Fruit fly (Drosophila melanogaster) whole organism, embryonic: Measurements from ENCODE around the gene Cyp6d4.
A peak's percentile ranks its signal among the peaks of the same experiment; 100 is the strongest.

Experiments used
- Asciz ChIP-seq: fragments of 200-800 bp; sonication (Bioruptor generic); optimal IDR thresholded peaks from 2 replicates; lab custom pipeline; 2017; ENCODE audit warnings: missing biosample characterization, mild to moderate bottlenecking, missing genetic modification characterization, missing genetic modification reagents
- Atf-2 ChIP-seq: fragments of 200-800 bp; sonication (Bioruptor generic); optimal IDR thresholded peaks from 2 replicates; lab custom pipeline; 2016; ENCODE audit warnings: missing biosample characterization, missing genetic modification characterization
- BtbVII ChIP-seq: fragments of 200-800 bp; sonication (Bioruptor generic); optimal IDR thresholded peaks from 3 replicates; lab custom pipeline; 2017; ENCODE audit warnings: missing biosample characterization, mild to moderate bottlenecking, missing genetic modification characterization
- Bteb2 ChIP-seq: fragments of 200-800 bp; sonication (Bioruptor generic); optimal IDR thresholded peaks from 2 replicates; lab custom pipeline; 2016; ENCODE audit warnings: missing biosample characterization, missing genetic modification characterization
- C15 ChIP-seq: fragments of 200-800 bp; sonication (Bioruptor generic); IDR thresholded peaks from 3 replicates; pipeline ENCODE4 v1.3.6; 2022; ENCODE audit warnings: missing biosample characterization, missing genetic modification characterization
- CG10209 ChIP-seq: fragments of 200-800 bp; sonication (Bioruptor generic); optimal IDR thresholded peaks from 3 replicates; lab custom pipeline; 2017; ENCODE audit warnings: missing biosample characterization, mild to moderate bottlenecking, missing genetic modification characterization, missing genetic modification reagents
- CG10462 ChIP-seq: fragments of 200-800 bp; sonication (Bioruptor generic); optimal IDR thresholded peaks from 2 replicates; lab custom pipeline; 2016; ENCODE audit warnings: missing biosample characterization, missing genetic modification characterization
- CG11085 ChIP-seq: fragments of 200-800 bp; sonication (Bioruptor generic); IDR thresholded peaks from 2 replicates; pipeline ENCODE4 v1.3.6; 2022; ENCODE audit warnings: missing biosample characterization, missing genetic modification characterization
- CG11247 ChIP-seq: fragments of 200-800 bp; sonication (Bioruptor generic); IDR thresholded peaks from 2 replicates; pipeline ENCODE4 v1.3.6; 2022; ENCODE audit warnings: missing biosample characterization, missing genetic modification characterization
- CG12236 ChIP-seq: fragments of 200-800 bp; sonication (Bioruptor generic); optimal IDR thresholded peaks from 2 replicates; lab custom pipeline; 2016; ENCODE audit warnings: missing biosample characterization, missing genetic modification characterization
- CG12659 ChIP-seq: fragments of 200-800 bp; sonication (Bioruptor generic); optimal IDR thresholded peaks from 3 replicates; lab custom pipeline; 2017; ENCODE audit warnings: mild to moderate bottlenecking, missing biosample characterization, missing genetic modification reagents, missing genetic modification characterization
- CG13287 ChIP-seq: fragments of 200-800 bp; sonication (Bioruptor generic); IDR thresholded peaks from 2 replicates; pipeline ENCODE4 v1.3.6; 2022; ENCODE audit warnings: missing biosample characterization, missing genetic modification characterization; ENCODE audit not compliant: partially characterized antibody
- CG15073 ChIP-seq: fragments of 200-800 bp; sonication (Bioruptor generic); optimal IDR thresholded peaks from 2 replicates; lab custom pipeline; 2016; ENCODE audit warnings: missing biosample characterization, missing genetic modification characterization
- CG15601 ChIP-seq: fragments of 200-800 bp; sonication (Bioruptor generic); optimal IDR thresholded peaks from 3 replicates; lab custom pipeline; 2019; ENCODE audit warnings: missing biosample characterization, mild to moderate bottlenecking, missing genetic modification characterization, moderate library complexity
- CG2116 ChIP-seq: fragments of 200-800 bp; sonication (Bioruptor generic); optimal IDR thresholded peaks from 3 replicates; lab custom pipeline; 2018; ENCODE audit warnings: missing biosample characterization, mild to moderate bottlenecking, missing genetic modification characterization
- CG2889 ChIP-seq: fragments of 200-800 bp; sonication (Bioruptor generic); IDR thresholded peaks from 3 replicates; pipeline ENCODE4 v1.3.6; 2022; ENCODE audit warnings: missing biosample characterization, missing genetic modification characterization
- CG34422 ChIP-seq: fragments of 200-800 bp; sonication (Bioruptor generic); IDR thresholded peaks from 3 replicates; pipeline ENCODE4 v1.3.6; 2022; ENCODE audit warnings: missing biosample characterization, missing genetic modification characterization
- CG3847 ChIP-seq: fragments of 200-800 bp; sonication (Bioruptor generic); IDR thresholded peaks from 2 replicates; pipeline ENCODE4 v1.3.6; 2022; ENCODE audit warnings: missing biosample characterization, missing genetic modification characterization
- CG42726 ChIP-seq: fragments of 200-800 bp; sonication (Bioruptor generic); IDR thresholded peaks from 2 replicates; pipeline ENCODE4 v1.3.6; 2022; ENCODE audit warnings: missing biosample characterization, missing genetic modification characterization; ENCODE audit not compliant: partially characterized antibody
- CG6791 ChIP-seq: fragments of 200-800 bp; sonication (Bioruptor generic); IDR thresholded peaks from 3 replicates; pipeline ENCODE4 v1.3.6; 2022; ENCODE audit warnings: missing biosample characterization, missing genetic modification characterization; ENCODE audit not compliant: partially characterized antibody
- CG7987 ChIP-seq: fragments of 200-800 bp; sonication (Bioruptor generic); optimal IDR thresholded peaks from 2 replicates; lab custom pipeline; 2018; ENCODE audit warnings: missing biosample characterization, mild to moderate bottlenecking, missing genetic modification characterization, moderate library complexity
- CG8765 ChIP-seq: fragments of 200-800 bp; sonication (Bioruptor generic); IDR thresholded peaks from 2 replicates; pipeline ENCODE4 v1.3.6; 2022; ENCODE audit warnings: missing biosample characterization, missing genetic modification characterization
- CG9817 ChIP-seq: fragments of 200-800 bp; sonication (Bioruptor generic); optimal IDR thresholded peaks from 2 replicates; lab custom pipeline; 2018; ENCODE audit warnings: missing biosample characterization, mild to moderate bottlenecking, missing genetic modification characterization, moderate library complexity
- Meics ChIP-seq: fragments of 200-800 bp; sonication (Bioruptor generic); optimal IDR thresholded peaks from 2 replicates; lab custom pipeline; 2017; ENCODE audit warnings: missing biosample characterization, mild to moderate bottlenecking, missing genetic modification characterization
- Mes4 ChIP-seq: fragments of 200-800 bp; sonication (Bioruptor generic); optimal IDR thresholded peaks from 2 replicates; lab custom pipeline; 2016; ENCODE audit warnings: missing biosample characterization, missing genetic modification characterization
- NC2β ChIP-seq: fragments of 200-800 bp; sonication (Bioruptor generic); optimal IDR thresholded peaks from 2 replicates; lab custom pipeline; 2016; ENCODE audit warnings: missing biosample characterization, missing genetic modification characterization
- Oli ChIP-seq: fragments of 200-800 bp; sonication (Bioruptor generic); optimal IDR thresholded peaks from 2 replicates; lab custom pipeline; 2018; ENCODE audit warnings: missing biosample characterization, mild to moderate bottlenecking, missing genetic modification characterization, moderate library complexity
- Ptx1 ChIP-seq: fragments of 200-800 bp; sonication (Bioruptor generic); IDR thresholded peaks from 2 replicates; pipeline ENCODE4 v1.3.6; 2022; ENCODE audit warnings: missing biosample characterization, missing genetic modification characterization
- Trl ChIP-seq, 3 experiments: fragments of >200 bp in 2 of 3; fragments of 200-800 bp in 1 of 3; sonication (Bioruptor generic) in 1 of 3; optimal IDR thresholded peaks; 2 replicates in 1 of 3; 3 replicates in 2 of 3; lab custom pipeline; 2016 to 2017; ENCODE audit warnings: missing biosample characterization in 1 of 3, missing genetic modification characterization in 1 of 3
- bbx ChIP-seq: fragments of 200-800 bp; sonication (Bioruptor generic); IDR thresholded peaks from 2 replicates; pipeline ENCODE4 v1.3.6; 2022; ENCODE audit warnings: missing biosample characterization, missing genetic modification characterization; ENCODE audit not compliant: partially characterized antibody
- bcd ChIP-seq: fragments of 200-800 bp; sonication (Bioruptor generic); optimal IDR thresholded peaks from 2 replicates; lab custom pipeline; 2017; ENCODE audit warnings: missing biosample characterization, mild to moderate bottlenecking, missing genetic modification characterization
- chif ChIP-seq, 2 experiments: fragments of 200-800 bp; sonication (Bioruptor generic); optimal IDR thresholded peaks; 3 replicates each; lab custom pipeline; 2016; ENCODE audit warnings: missing biosample characterization in 2 of 2, missing genetic modification characterization in 2 of 2
- corto ChIP-seq: fragments of 200-800 bp; sonication (Bioruptor generic); optimal IDR thresholded peaks from 2 replicates; lab custom pipeline; 2016; ENCODE audit warnings: missing biosample characterization, mild to moderate bottlenecking, missing genetic modification characterization, moderate library complexity
- dimm ChIP-seq: fragments of 200-800 bp; sonication (Bioruptor generic); IDR thresholded peaks from 2 replicates; pipeline ENCODE4 v1.3.6; 2022; ENCODE audit warnings: missing biosample characterization, missing genetic modification characterization
- dpn ChIP-seq, 2 experiments: fragments of 200-800 bp; sonication (Bioruptor generic); optimal IDR thresholded peaks; 3 replicates each; lab custom pipeline; 2016; ENCODE audit warnings: missing biosample characterization in 2 of 2, missing genetic modification characterization in 2 of 2
- en ChIP-seq: fragments of 200-800 bp; sonication (Bioruptor generic); optimal IDR thresholded peaks from 2 replicates; lab custom pipeline; 2016; ENCODE audit warnings: missing biosample characterization, missing genetic modification characterization
- gce ChIP-seq: fragments of 200-800 bp; sonication (Bioruptor generic); IDR thresholded peaks from 3 replicates; pipeline ENCODE4 v1.3.6; 2022; ENCODE audit warnings: missing biosample characterization, missing genetic modification characterization
- grau ChIP-seq: fragments of 200-800 bp; optimal IDR thresholded peaks from 3 replicates; lab custom pipeline; 2019; ENCODE audit warnings: missing biosample characterization, mild to moderate bottlenecking, missing genetic modification characterization, moderate library complexity
- h ChIP-seq: fragments of >200 bp; optimal IDR thresholded peaks from 2 replicates; lab custom pipeline; 2017
- insv ChIP-seq, 2 experiments: fragments of 200-800 bp; sonication (Bioruptor generic); optimal IDR thresholded peaks; 3 replicates each; lab custom pipeline; 2016 to 2018; ENCODE audit warnings: missing biosample characterization in 2 of 2, missing genetic modification characterization in 2 of 2
- kay ChIP-seq: fragments of 200-800 bp; sonication (Bioruptor generic); optimal IDR thresholded peaks from 2 replicates; lab custom pipeline; 2016; ENCODE audit warnings: missing biosample characterization, missing genetic modification characterization
- pb ChIP-seq: fragments of 200-800 bp; sonication (Bioruptor generic); optimal IDR thresholded peaks from 3 replicates; lab custom pipeline; 2016; ENCODE audit warnings: missing biosample characterization, missing genetic modification characterization
- run ChIP-seq: fragments of 200-800 bp; sonication (Bioruptor generic); optimal IDR thresholded peaks from 3 replicates; lab custom pipeline; 2018; ENCODE audit warnings: missing biosample characterization, mild to moderate bottlenecking, missing genetic modification characterization
- salm ChIP-seq: fragments of 200-800 bp; sonication (Bioruptor generic); optimal IDR thresholded peaks from 2 replicates; lab custom pipeline; 2018; ENCODE audit warnings: missing biosample characterization, mild to moderate bottlenecking, missing genetic modification characterization
- seq ChIP-seq: fragments of 200-800 bp; sonication (Bioruptor generic); IDR thresholded peaks from 2 replicates; pipeline ENCODE4 v1.3.6; 2022; ENCODE audit warnings: missing biosample characterization, missing genetic modification characterization
- slou ChIP-seq: fragments of 200-800 bp; sonication (Bioruptor generic); optimal IDR thresholded peaks from 3 replicates; lab custom pipeline; 2016; ENCODE audit warnings: missing biosample characterization, missing genetic modification characterization
- sna ChIP-seq: fragments of 200-800 bp; sonication (Bioruptor generic); IDR thresholded peaks from 2 replicates; pipeline ENCODE4 v1.3.6; 2022; ENCODE audit warnings: missing biosample characterization, missing genetic modification characterization; ENCODE audit not compliant: partially characterized antibody
- tgo ChIP-seq: fragments of 200-800 bp; sonication (Bioruptor generic); IDR thresholded peaks from 3 replicates; pipeline ENCODE4 v1.3.6; 2022; ENCODE audit warnings: missing biosample characterization, missing genetic modification characterization
- unpg ChIP-seq: fragments of 200-800 bp; sonication (Bioruptor generic); optimal IDR thresholded peaks from 3 replicates; lab custom pipeline; 2018; ENCODE audit warnings: missing biosample characterization, mild to moderate bottlenecking, missing genetic modification characterization, moderate library complexity
- wor ChIP-seq: fragments of 200-800 bp; sonication (Bioruptor generic); IDR thresholded peaks from 2 replicates; pipeline ENCODE4 v1.3.6; 2022; ENCODE audit warnings: missing biosample characterization, missing genetic modification characterization

Gene Cyp6d4

dm6 chr3R:22686336-22686874 is 11.7 kb upstream of the Cyp6d4 start, which contains the start of the genes Gclm and CG17625 (continued):
- peak; percentile 38 for TF ChIP-seq CG7987
- no peak for TF ChIP-seq gce (GFP tag; lab: Robert Waterston, UW)
- peak; percentile 58 for TF ChIP-seq Meics
- TF ChIP-seq bbx (GFP tag; lab: Robert Waterston, UW), result peak; percentile 84
- peak; percentile 41 for TF ChIP-seq kay (GFP tag; lab: Kevin White, UChicago)
- TF ChIP-seq CG11247 (GFP tag; lab: Robert Waterston, UW), result no peak
- TF ChIP-seq CG3847 (GFP tag; lab: Robert Waterston, UW), result peak; percentile 48
- TF ChIP-seq bcd (GFP tag; lab: Kevin White, UChicago), result peak; percentile 4
- no peak for TF ChIP-seq CG8765 (GFP tag; lab: Robert Waterston, UW)
- peak; percentile 43; the same call in 1 of the 2 replicates for TF ChIP-seq CG42726
- TF ChIP-seq run (tag; lab: Kevin White, UChicago), result no peak
- no peak for TF ChIP-seq CG2889
- no peak for TF ChIP-seq dimm
- peak; percentile 4 for TF ChIP-seq NC2β
- no peak for TF ChIP-seq salm (tag; lab: Kevin White, UChicago)
- TF ChIP-seq CG10209 (GFP tag; lab: Kevin White, UChicago), result peak; percentile 19
- TF ChIP-seq sna (GFP tag; lab: Robert Waterston, UW), result peak; percentile 69; the same call in 1 of the 2 replicates
- TF ChIP-seq CG11085 (GFP tag; lab: Robert Waterston, UW), result no peak
- no peak for TF ChIP-seq insv (GFP tag; optimal IDR thresholded peaks at IDR 0.05; lab: Kevin White, UChicago)
- TF ChIP-seq Asciz, result no peak
- no peak for TF ChIP-seq CG15073 (GFP tag; lab: Kevin White, UChicago)
- peak; percentile 83 for TF ChIP-seq CG13287
- no peak for TF ChIP-seq en (GFP tag; lab: Kevin White, UChicago)
- no peak for TF ChIP-seq pb
- TF ChIP-seq corto (GFP tag; lab: Kevin White, UChicago), result no peak
- peak; percentile 75; the same call in 1 of the 2 replicates for TF ChIP-seq Ptx1
- TF ChIP-seq CG12236, result peak; percentile 14
- peak; percentile 21 to 55 for TF ChIP-seq dpn (GFP tag; optimal IDR thresholded peaks at IDR 0.05; lab: Kevin White, UChicago)
- TF ChIP-seq CG9817 (tag; lab: Kevin White, UChicago), result peak; percentile 55
- TF ChIP-seq chif (GFP tag; optimal IDR thresholded peaks at IDR 0.05; lab: Kevin White, UChicago), result peak; percentile 18 to 21
- TF ChIP-seq Trl (optimal IDR thresholded peaks at IDR 0.05; lab: Kevin White, UChicago), result no peak
- no peak for TF ChIP-seq Trl (GFP tag; optimal IDR thresholded peaks at IDR 0.05; lab: Kevin White, UChicago)
- no peak; the same call in 1 of the 2 replicates for TF ChIP-seq wor (GFP tag; lab: Robert Waterston, UW)
- TF ChIP-seq tgo, result peak; percentile 50
- TF ChIP-seq CG2116 (GFP tag; lab: Kevin White, UChicago), result peak; percentile 70
- TF ChIP-seq CG34422 (GFP tag; lab: Robert Waterston, UW), result peak; percentile 74
- no peak for TF ChIP-seq C15 (GFP tag; lab: Robert Waterston, UW)
- TF ChIP-seq CG15601, result peak; percentile 7
- TF ChIP-seq CG12659, result peak; percentile 75
- no peak for TF ChIP-seq slou (GFP tag; lab: Kevin White, UChicago)
- TF ChIP-seq Oli (tag; lab: Kevin White, UChicago), result no peak
- TF ChIP-seq CG6791 (GFP tag; lab: Robert Waterston, UW), result peak; percentile 76
- peak; percentile 42 for TF ChIP-seq unpg (GFP tag; lab: Kevin White, UChicago)
- no peak for TF ChIP-seq Bteb2
- peak; percentile 18 for TF ChIP-seq CG10462
- no peak for TF ChIP-seq seq
- peak; percentile 39 for TF ChIP-seq BtbVII (GFP tag; lab: Kevin White, UChicago)
- no peak for TF ChIP-seq Atf-2 (GFP tag; lab: Kevin White, UChicago)
- TF ChIP-seq grau (tag; lab: Kevin White, UChicago), result peak; percentile 93
- no peak for TF ChIP-seq h (lab: Kevin White, UChicago)
- peak; percentile 3 for TF ChIP-seq Mes4 (GFP tag; lab: Kevin White, UChicago)
